Fruit fly (Drosophila melanogaster) whole organism, pupa: ENCODE data around the gene CG2224.

Experiments
- CG10348 ChIP-seq: fragments of 200-800 bp; sonication (Bioruptor generic); IDR thresholded peaks from 2 replicates; pipeline ENCODE4 v1.3.6; 2022; ENCODE audit warnings: missing biosample characterization, missing genetic modification characterization
- CG12605 ChIP-seq: fragments of 200-800 bp; sonication (Bioruptor generic); IDR thresholded peaks from 2 replicates; pipeline ENCODE4 v1.3.6; 2022; ENCODE audit warnings: missing biosample characterization, missing genetic modification characterization
- CG13204 ChIP-seq: fragments of 200-800 bp; sonication (Bioruptor generic); optimal IDR thresholded peaks from 2 replicates; lab custom pipeline; 2018; ENCODE audit warnings: missing biosample characterization, mild to moderate bottlenecking, missing genetic modification characterization, moderate library complexity
- CG14655 ChIP-seq: fragments of 200-800 bp; sonication (Bioruptor generic); optimal IDR thresholded peaks from 3 replicates; lab custom pipeline; 2017; ENCODE audit warnings: mild to moderate bottlenecking, missing biosample characterization, missing genetic modification reagents, missing genetic modification characterization
- CG15710 ChIP-seq: fragments of 200-800 bp; sonication (Bioruptor generic); optimal IDR thresholded peaks from 2 replicates; lab custom pipeline; 2018; ENCODE audit warnings: missing biosample characterization, mild to moderate bottlenecking, missing genetic modification characterization, moderate library complexity
- CG17806 ChIP-seq: fragments of 200-800 bp; sonication (Bioruptor generic); optimal IDR thresholded peaks from 2 replicates; lab custom pipeline; 2018; ENCODE audit warnings: missing biosample characterization, mild to moderate bottlenecking, missing genetic modification characterization, moderate library complexity
- CG32121 ChIP-seq: fragments of 200-800 bp; sonication (Bioruptor generic); IDR thresholded peaks from 2 replicates; pipeline ENCODE4 v1.3.6; 2022; ENCODE audit warnings: missing biosample characterization, missing genetic modification characterization
- CG34367 ChIP-seq: fragments of 200-800 bp; sonication (Bioruptor generic); optimal IDR thresholded peaks from 2 replicates; lab custom pipeline; 2018; ENCODE audit warnings: missing biosample characterization, mild to moderate bottlenecking, missing genetic modification characterization
- CG4496 ChIP-seq: fragments of 200-800 bp; sonication (Bioruptor generic); IDR thresholded peaks from 3 replicates; pipeline ENCODE4 v1.3.6; 2022; ENCODE audit warnings: missing biosample characterization, missing genetic modification characterization
- CG8159 ChIP-seq: fragments of 200-800 bp; sonication (Bioruptor generic); optimal IDR thresholded peaks from 3 replicates; lab custom pipeline; 2018; ENCODE audit warnings: missing biosample characterization, mild to moderate bottlenecking, missing genetic modification characterization, moderate library complexity
- CG8301 ChIP-seq: fragments of 200-800 bp; sonication (Bioruptor generic); optimal IDR thresholded peaks from 2 replicates; lab custom pipeline; 2018; ENCODE audit warnings: missing biosample characterization, mild to moderate bottlenecking, missing genetic modification characterization
- CG9948 ChIP-seq: fragments of 200-800 bp; sonication (Bioruptor generic); optimal IDR thresholded peaks from 2 replicates; lab custom pipeline; 2018; ENCODE audit warnings: missing biosample characterization, mild to moderate bottlenecking, missing genetic modification characterization, moderate library complexity
- D1 ChIP-seq: fragments of 200-800 bp; sonication (Bioruptor generic); optimal IDR thresholded peaks from 2 replicates; lab custom pipeline; 2018; ENCODE audit warnings: missing biosample characterization, mild to moderate bottlenecking, missing genetic modification characterization, moderate library complexity
- EcR ChIP-seq: fragments of 200-800 bp; sonication (Bioruptor generic); optimal IDR thresholded peaks from 3 replicates; lab custom pipeline; 2019; ENCODE audit warnings: missing biosample characterization, missing genetic modification characterization, mild to moderate bottlenecking, moderate library complexity, missing genetic modification reagents
- Ets98B ChIP-seq: fragments of 200-800 bp; sonication (Bioruptor generic); IDR thresholded peaks from 2 replicates; pipeline ENCODE4 v1.3.6; 2022; ENCODE audit warnings: missing biosample characterization, missing genetic modification characterization
- Pif1A ChIP-seq: fragments of 200-800 bp; sonication (Bioruptor generic); optimal IDR thresholded peaks from 3 replicates; lab custom pipeline; 2016; ENCODE audit warnings: missing biosample characterization, missing genetic modification characterization
- Pif1B ChIP-seq: fragments of 200-800 bp; sonication (Bioruptor generic); optimal IDR thresholded peaks from 3 replicates; lab custom pipeline; 2016; ENCODE audit warnings: missing biosample characterization, missing genetic modification characterization
- Snoo ChIP-seq: fragments of 200-800 bp; sonication (Bioruptor generic); optimal IDR thresholded peaks from 3 replicates; lab custom pipeline; 2017; ENCODE audit warnings: missing biosample characterization, mild to moderate bottlenecking, missing genetic modification characterization, inconsistent platforms
- fd96Ca ChIP-seq: fragments of 200-800 bp; sonication (Bioruptor generic); IDR thresholded peaks from 3 replicates; pipeline ENCODE4 v1.3.6; 2022; ENCODE audit warnings: missing biosample characterization, missing genetic modification characterization
- gl ChIP-seq: fragments of 200-800 bp; sonication (Bioruptor generic); optimal IDR thresholded peaks from 2 replicates; lab custom pipeline; 2018; ENCODE audit warnings: missing biosample characterization, mild to moderate bottlenecking, missing genetic modification characterization
- rn ChIP-seq: fragments of 200-800 bp; sonication (Bioruptor generic); IDR thresholded peaks from 2 replicates; pipeline ENCODE4 v1.3.6; 2022; ENCODE audit warnings: missing biosample characterization, missing genetic modification characterization

CG2224 gene

DNA sequence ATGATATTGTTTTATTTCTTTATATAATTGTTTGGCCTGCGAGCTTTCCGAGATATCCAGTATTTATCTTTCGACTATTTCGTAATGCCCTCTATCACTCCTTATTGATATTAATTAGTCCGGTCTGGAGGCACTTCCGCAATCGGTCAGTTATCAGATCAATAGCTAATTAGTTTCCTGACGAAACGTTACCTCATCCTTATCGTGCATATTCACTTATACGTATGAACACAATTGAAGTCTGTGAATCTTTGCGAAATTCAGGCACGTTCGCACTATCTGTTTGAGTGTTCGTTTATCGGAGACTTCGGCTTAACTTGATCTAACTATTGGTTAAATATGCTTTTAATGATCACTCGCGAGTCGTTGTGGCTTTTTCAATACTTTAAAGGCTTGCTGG, 5.9 kb downstream of the CG2224 start:
- TF ChIP-seq CG8159 (tag; lab: Kevin White, UChicago) (no peak), gl (tag; lab: Kevin White, UChicago) (no peak), CG8301 (tag; lab: Kevin White, UChicago) (no peak), rn (GFP tag; lab: Robert Waterston, UW) (no peak), CG13204 (no peak), CG15710 (no peak), EcR (GFP tag; lab: Kevin White, UChicago) (no peak), fd96Ca (no peak), CG14655 (no peak), CG17806 (tag; lab: Kevin White, UChicago) (no peak), CG34367 (tag; lab: Kevin White, UChicago) (no peak), CG10348 (GFP tag; lab: Robert Waterston, UW) (no peak), CG4496 (GFP tag; lab: Robert Waterston, UW) (no peak), D1 (tag; lab: Kevin White, UChicago) (no peak), CG12605 (GFP tag; lab: Robert Waterston, UW) (no peak), CG9948 (tag; lab: Kevin White, UChicago) (no peak), CG32121 (no peak), Pif1A (GFP tag; lab: Kevin White, UChicago) (no peak), Pif1B (no peak)

DNA sequence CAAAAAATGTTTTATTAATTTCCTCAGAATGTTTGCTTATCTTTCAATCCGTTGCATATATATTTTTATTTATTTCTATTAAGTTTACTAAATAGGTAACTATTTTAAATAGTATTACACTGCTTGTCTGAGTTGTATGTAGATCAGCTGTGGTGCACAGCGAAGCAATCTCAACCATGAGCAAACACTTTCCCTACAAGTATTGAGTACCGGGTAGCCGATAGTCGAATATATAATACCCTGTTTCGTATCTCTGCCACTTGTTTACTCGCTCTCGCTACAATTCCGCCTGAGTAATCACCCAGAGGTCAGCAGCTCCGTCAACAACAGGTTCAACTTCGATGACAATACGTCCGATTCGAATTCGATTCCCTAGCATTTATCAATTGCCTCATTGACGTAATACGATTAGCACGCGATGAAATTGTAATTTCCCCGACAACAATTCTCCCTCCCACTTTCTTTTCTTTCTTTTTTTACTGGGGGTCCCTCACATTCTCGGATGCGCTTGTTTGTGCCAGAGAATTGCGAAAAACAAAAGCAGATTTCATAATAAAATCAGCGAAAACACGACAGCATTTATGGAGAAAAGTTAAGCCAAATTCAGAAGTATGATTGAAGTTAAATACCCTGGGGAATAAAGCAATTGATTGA, 8.3 kb downstream of the CG2224 start:
- peak; percentile 27 for TF ChIP-seq EcR (GFP tag; lab: Kevin White, UChicago)
- no peak for TF ChIP-seq Pif1A (GFP tag; lab: Kevin White, UChicago)
- TF ChIP-seq rn (GFP tag; lab: Robert Waterston, UW): no peak
- TF ChIP-seq CG8301 (tag; lab: Kevin White, UChicago): no peak
- no peak for TF ChIP-seq fd96Ca

dm6 chr3R:30450224-30450623, 8.9 kb downstream of the CG2224 start:
- TF ChIP-seq CG8301 (tag; lab: Kevin White, UChicago) (no peak), Ets98B (GFP tag; lab: Robert Waterston, UW) (peak; percentile 39; the same call in 1 of the 2 replicates), CG17806 (tag; lab: Kevin White, UChicago) (peak; percentile 2), CG9948 (tag; lab: Kevin White, UChicago) (no peak), CG8159 (tag; lab: Kevin White, UChicago) (no peak), CG34367 (tag; lab: Kevin White, UChicago) (peak; percentile 16), Pif1B (peak; percentile 80), gl (tag; lab: Kevin White, UChicago) (peak; percentile 31), CG13204 (peak; percentile 37), EcR (GFP tag; lab: Kevin White, UChicago) (no peak), CG32121 (no peak), CG14655 (no peak), Snoo (tag; lab: Kevin White, UChicago) (peak; percentile 62), CG4496 (GFP tag; lab: Robert Waterston, UW) (peak; percentile 48; the same call in 1 of the 3 replicates), CG15710 (no peak), CG12605 (GFP tag; lab: Robert Waterston, UW) (peak; percentile 33; the same call in 1 of the 2 replicates), Pif1A (GFP tag; lab: Kevin White, UChicago) (peak; percentile 77), fd96Ca (peak; percentile 32; the same call in 1 of the 3 replicates), rn (GFP tag; lab: Robert Waterston, UW) (no peak), CG10348 (GFP tag; lab: Robert Waterston, UW) (no peak), D1 (tag; lab: Kevin White, UChicago) (no peak)

dm6 chr3R:30449446-30449845, 9.7 kb downstream of the CG2224 start:
- TF ChIP-seq CG17806 (tag; lab: Kevin White, UChicago) (no peak), Snoo (tag; lab: Kevin White, UChicago) (no peak), Pif1B (no peak), CG8301 (tag; lab: Kevin White, UChicago) (no peak), CG12605 (GFP tag; lab: Robert Waterston, UW) (no peak), CG14655 (no peak)
- TF ChIP-seq, all 21 proteins: peak for 0

dm6 chr3R:30444946-30445345, 14.2 kb downstream of the CG2224 start, which contains the start of gene Osi23:
Osi23 (minus strand) TSS chr3R:30445046.
- no peak for TF ChIP-seq CG17806 (tag; lab: Kevin White, UChicago)
- TF ChIP-seq CG4496 (GFP tag; lab: Robert Waterston, UW): no peak
- TF ChIP-seq Snoo (tag; lab: Kevin White, UChicago): no peak
- no peak for TF ChIP-seq D1 (tag; lab: Kevin White, UChicago)
- TF ChIP-seq fd96Ca: no peak

DNA sequence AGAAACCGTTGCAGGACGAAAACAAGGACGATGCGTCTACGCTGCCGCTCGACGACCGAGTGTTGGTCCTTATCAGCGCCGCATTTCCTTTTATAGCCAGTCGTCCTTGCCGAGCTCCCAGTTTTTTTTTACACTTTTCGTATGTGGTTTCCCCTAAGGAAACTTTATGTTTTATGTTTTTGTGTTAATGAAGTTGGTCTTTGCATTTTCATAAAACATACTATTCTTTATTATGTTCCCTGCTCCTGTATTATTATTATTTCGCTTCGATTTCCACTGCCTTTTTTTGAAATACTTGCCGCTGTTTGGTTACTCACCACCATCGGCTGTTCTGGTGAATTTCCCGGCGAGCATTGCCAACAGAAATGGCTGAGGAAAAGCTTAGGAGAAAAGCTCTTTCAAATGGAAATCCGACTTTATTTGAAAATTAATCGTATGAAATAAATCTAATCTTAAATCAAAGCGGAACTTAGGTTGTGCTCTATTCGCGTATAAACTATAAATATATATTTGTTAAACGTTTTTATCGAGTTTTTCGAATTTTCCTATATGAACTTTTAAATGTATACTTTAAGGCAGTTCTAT, 15.5 kb downstream of the CG2224 start, which contains the start of gene CG15537:
TSS of gene CG15537 (minus strand) at position 51 of the 585 bp plus-strand sequence.
- TF ChIP-seq EcR (GFP tag; lab: Kevin White, UChicago): no peak
- TF ChIP-seq CG14655: no peak
- no peak for TF ChIP-seq Snoo (tag; lab: Kevin White, UChicago)
- no peak for TF ChIP-seq Ets98B (GFP tag; lab: Robert Waterston, UW)
- TF ChIP-seq CG15710: no peak
- no peak for TF ChIP-seq CG9948 (tag; lab: Kevin White, UChicago)
- TF ChIP-seq Pif1B: no peak
- TF ChIP-seq Pif1A (GFP tag; lab: Kevin White, UChicago): no peak
- TF ChIP-seq gl (tag; lab: Kevin White, UChicago): no peak
- TF ChIP-seq CG32121: no peak
- TF ChIP-seq fd96Ca: no peak
- TF ChIP-seq CG12605 (GFP tag; lab: Robert Waterston, UW): no peak
